Fruit fly (Drosophila melanogaster) whole organism, adult: ENCODE measurements around the gene CG42728.

Experiments
- kay ChIP-seq: fragments of 200-800 bp; sonication (Bioruptor generic); peaks from one replicate; lab custom pipeline; 2016; ENCODE audit warnings: missing biosample characterization, missing genetic modification characterization, borderline replicate concordance
- ovo ChIP-seq: fragments of 200-800 bp; sonication (Bioruptor generic); optimal IDR thresholded peaks from 2 replicates; lab custom pipeline; 2016; ENCODE audit warnings: missing biosample characterization, missing genetic modification characterization
- tj ChIP-seq: fragments of 200-800 bp; sonication (Bioruptor generic); optimal IDR thresholded peaks from 3 replicates; lab custom pipeline; 2017; ENCODE audit warnings: missing biosample characterization, mild to moderate bottlenecking, missing genetic modification characterization, moderate library complexity
- toe ChIP-seq: fragments of 200-800 bp; sonication (Bioruptor generic); optimal IDR thresholded peaks from 2 replicates; lab custom pipeline; 2016; ENCODE audit warnings: missing biosample characterization, missing genetic modification characterization

DNA sequence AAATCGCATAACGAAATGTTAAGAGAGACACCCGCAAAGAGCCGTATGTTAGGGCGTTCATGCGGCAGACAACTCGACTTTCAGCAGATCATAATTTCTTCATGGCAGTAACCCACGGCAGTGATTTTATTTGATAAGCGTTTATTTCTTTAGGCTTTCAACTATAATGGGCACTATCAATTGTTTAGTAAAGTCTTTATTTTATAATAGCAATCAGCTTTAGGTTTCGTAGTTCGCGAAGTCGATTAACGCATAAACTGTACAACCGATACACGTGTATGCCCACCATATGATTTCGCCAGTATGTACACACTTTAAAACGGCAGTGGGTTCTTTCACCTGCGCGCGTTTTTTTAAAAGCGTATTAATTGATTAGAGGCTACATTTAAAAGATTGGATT is 19.8 kb downstream of the CG42728 start, which contains the start of gene CG7841:
- TF ChIP-seq kay (GFP tag; lab: Kevin White, UChicago) = peak; percentile 98
- peak; percentile 91 for TF ChIP-seq ovo (GFP tag; lab: Kevin White, UChicago)
- TF ChIP-seq tj (GFP tag; lab: Kevin White, UChicago) = peak; percentile 89
- no peak for TF ChIP-seq toe (GFP tag; lab: Kevin White, UChicago)
